Worm (Caenorhabditis elegans) whole organism, L4 larva: Measurements from ENCODE around the gene far-6.

ENCODE experiments used
- aha-1 ChIP-seq: fragments of 150-350 bp; peaks from one replicate; lab custom pipeline; 2014; ENCODE audit warnings: missing biosample characterization, missing genetic modification characterization
- ama-1 ChIP-seq: fragments of 150-350 bp; optimal IDR thresholded peaks from 2 replicates; lab custom pipeline; 2014; ENCODE audit warnings: inconsistent platforms, mixed read lengths
- dve-1 ChIP-seq: sonication (generic microtip); optimal IDR thresholded peaks from 2 replicates; lab custom pipeline; 2017; ENCODE audit warnings: antibody characterized with exemption, mild to moderate bottlenecking, missing genetic modification characterization, missing compliant biosample characterization; ENCODE audit not compliant: insufficient read depth
- lin-38 ChIP-seq: fragments of 200-800 bp; sonication (Bioruptor generic); IDR thresholded peaks from 2 replicates; pipeline ENCODE4 v1.3.6; 2022; ENCODE audit warnings: missing genetic modification reagents, missing genetic modification characterization, missing compliant biosample characterization
- mep-1 ChIP-seq: fragments of 150-350 bp; sonication (generic microtip); optimal IDR thresholded peaks from 3 replicates; lab custom pipeline; 2014; ENCODE audit warnings: missing biosample characterization, missing genetic modification characterization
- nhr-28 ChIP-seq: fragments of 150-350 bp; optimal IDR thresholded peaks from 2 replicates; lab custom pipeline; 2014; ENCODE audit warnings: missing biosample characterization, missing genetic modification characterization
- nhr-42 ChIP-seq: fragments of 200-800 bp; sonication (Bioruptor generic); IDR thresholded peaks from 2 replicates; pipeline ENCODE4 v1.3.6; 2022; ENCODE audit warnings: missing genetic modification characterization, missing compliant biosample characterization
- unc-39 ChIP-seq: sonication (generic microtip); optimal IDR thresholded peaks from 2 replicates; lab custom pipeline; 2017; ENCODE audit warnings: missing biosample characterization, missing genetic modification characterization

DNA sequence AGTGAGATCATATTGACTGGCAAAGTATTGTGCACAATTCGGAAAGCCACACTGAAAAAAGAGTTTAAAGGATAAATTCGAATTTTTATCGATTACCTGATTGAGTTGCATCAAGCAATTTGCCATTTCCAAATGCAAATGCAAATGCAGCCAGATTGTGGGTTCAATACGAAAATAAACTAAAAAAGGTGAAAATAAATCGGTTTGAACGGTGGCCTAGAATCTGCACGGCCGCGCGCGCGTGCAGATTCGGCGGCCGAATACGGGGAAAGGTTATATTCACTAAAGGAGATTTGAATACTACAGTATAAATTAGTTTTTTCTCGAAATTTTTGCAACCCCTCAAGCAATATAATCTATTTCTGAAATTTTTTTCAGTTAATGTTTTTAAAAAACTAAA, 38.8 kb upstream of the far-6 start, which contains the start of gene Y67H2A.10:
- no peak for TF ChIP-seq nhr-28
- TF ChIP-seq aha-1 (tag; lab: Kevin White, UChicago) = peak; percentile 31
- TF ChIP-seq unc-39 (tag; lab: Kevin White, UChicago) = no peak
- TF ChIP-seq ama-1 = no peak
- no peak for TF ChIP-seq nhr-42 (GFP tag; lab: Robert Waterston, UW)
- TF ChIP-seq lin-38 (GFP tag; lab: Robert Waterston, UW) = peak; percentile 37; the same call in 1 of the 2 replicates
- TF ChIP-seq dve-1 (tag; lab: Kevin White, UChicago) = peak; percentile 8
- peak; percentile 11 for TF ChIP-seq mep-1 (tag; lab: Kevin White, UChicago)
